Fruit fly (Drosophila melanogaster): ENCODE results near the gene CG12576.

Gene CG12576

DNA sequence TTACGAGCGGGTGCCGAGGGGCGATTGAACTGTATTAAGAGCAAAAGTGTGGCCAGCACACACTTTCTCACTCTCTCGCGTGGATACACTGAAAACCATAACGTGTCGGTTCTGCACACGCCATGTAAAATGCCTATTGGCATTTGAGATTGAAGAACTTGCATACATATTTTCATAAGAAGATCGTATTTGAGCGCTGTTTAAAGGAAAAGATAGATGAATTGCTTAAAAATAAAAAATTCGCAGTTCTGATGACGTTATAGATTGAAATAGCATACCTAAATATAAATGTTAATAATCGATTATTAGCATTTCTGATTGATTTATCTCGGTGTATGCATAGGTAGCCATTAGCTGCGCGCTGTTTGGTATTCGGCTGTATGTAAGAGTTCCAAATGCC lies 26.9 kb upstream of the CG12576 start (continued):
- TF ChIP-seq ind (GFP tag; optimal IDR thresholded peaks at IDR 0.05) (peak; percentile 37), CG18011 (GFP tag; optimal IDR thresholded peaks at IDR 0.05) (no peak), CG9727 (GFP tag; optimal IDR thresholded peaks at IDR 0.05) (no peak), MESR4 (GFP tag; optimal IDR thresholded peaks at IDR 0.05) (no peak), Mrtf (GFP tag; IDR thresholded peaks at IDR 0.05) (0 out of 3 replicates have a peak, but pooled peaks have one; percentile 32), Elba2 (GFP tag; optimal IDR thresholded peaks at IDR 0.05) (no peak), CG7963 (GFP tag; IDR thresholded peaks at IDR 0.05; ENCODE audit: partially characterized antibody) (no peak), Ptx1 (GFP tag; IDR thresholded peaks at IDR 0.05) (no peak), odd (GFP tag; optimal IDR thresholded peaks at IDR 0.05) (no peak), Stat92E (GFP tag; optimal IDR thresholded peaks at IDR 0.05) (no peak), vfl (GFP tag; optimal IDR thresholded peaks at IDR 0.05) (no peak), Ssrp (tag; optimal IDR thresholded peaks at IDR 0.05) (no peak), wek (GFP tag; optimal IDR thresholded peaks at IDR 0.05) (no peak), Atf-2 (GFP tag; optimal IDR thresholded peaks at IDR 0.05) (no peak), gro (GFP tag; optimal IDR thresholded peaks at IDR 0.05) (no peak), NK7.1 (GFP tag; optimal IDR thresholded peaks at IDR 0.05) (no peak), rib (GFP tag; IDR thresholded peaks at IDR 0.05) (no peak), HHEX (GFP tag; optimal IDR thresholded peaks at IDR 0.05) (no peak), eyg (GFP tag; optimal IDR thresholded peaks at IDR 0.05) (no peak), Dp (GFP tag; optimal IDR thresholded peaks at IDR 0.05) (no peak), tap (tag; optimal IDR thresholded peaks at IDR 0.05) (peak; percentile 18), gcm2 (GFP tag; optimal IDR thresholded peaks at IDR 0.05) (no peak), CG30020 (tag; optimal IDR thresholded peaks at IDR 0.05) (no peak), CG18262 (tag; optimal IDR thresholded peaks at IDR 0.05) (peak; percentile 48), seq (GFP tag; IDR thresholded peaks at IDR 0.05) (no peak), dmrt11E (tag; optimal IDR thresholded peaks at IDR 0.05) (no peak), nerfin-2 (GFP tag; IDR thresholded peaks at IDR 0.05; ENCODE audit: partially characterized antibody) (no peak), onecut (GFP tag; IDR thresholded peaks at IDR 0.05) (no peak), p53 (GFP tag; optimal IDR thresholded peaks at IDR 0.05) (no peak), Spps (tag; optimal IDR thresholded peaks at IDR 0.05) (no peak), tio (GFP tag; optimal IDR thresholded peaks at IDR 0.05) (no peak), tx (GFP tag; optimal IDR thresholded peaks at IDR 0.05) (no peak), CG17385 (GFP tag; optimal IDR thresholded peaks at IDR 0.05) (peak; percentile 18), dpn (GFP tag; optimal IDR thresholded peaks at IDR 0.05) (peak; percentile 5), CG17802 (tag; optimal IDR thresholded peaks at IDR 0.05) (no peak), stc (GFP tag; IDR thresholded peaks at IDR 0.05) (no peak), ci (GFP tag; IDR thresholded peaks at IDR 0.05) (0 out of 3 replicates have a peak, but pooled peaks have one; percentile 12), crol (GFP tag; IDR thresholded peaks at IDR 0.05) (no peak), Oli (tag; optimal IDR thresholded peaks at IDR 0.05) (peak; percentile 50), CG15696 (tag; optimal IDR thresholded peaks at IDR 0.05) (peak; percentile 5), CG11723 (GFP tag; optimal IDR thresholded peaks at IDR 0.05) (no peak), lmd (GFP tag; IDR thresholded peaks at IDR 0.05) (no peak; the same call in 1 of the 2 replicates), CG14014 (GFP tag; IDR thresholded peaks at IDR 0.05) (no peak), cad (GFP tag; optimal IDR thresholded peaks at IDR 0.05) (no peak), CG13123 (GFP tag; optimal IDR thresholded peaks at IDR 0.05) (no peak), Xrp1 (GFP tag; IDR thresholded peaks at IDR 0.05) (peak; percentile 27; the same call in 1 of the 2 replicates), Mes4 (GFP tag; optimal IDR thresholded peaks at IDR 0.05) (no peak), D19A (tag; optimal IDR thresholded peaks at IDR 0.05) (peak; percentile 21), CG18599 (GFP tag; optimal IDR thresholded peaks at IDR 0.05) (no peak), CG31224 (GFP tag; IDR thresholded peaks at IDR 0.05) (no peak), lilli (GFP tag; optimal IDR thresholded peaks at IDR 0.05) (peak; percentile 14), slp2 (GFP tag; optimal IDR thresholded peaks at IDR 0.05) (no peak)

Measured in whole organism, embryonic.